Fruit fly (Drosophila melanogaster): Measurements from ENCODE around the gene NP15.6.

The NP15.6 gene

DNA sequence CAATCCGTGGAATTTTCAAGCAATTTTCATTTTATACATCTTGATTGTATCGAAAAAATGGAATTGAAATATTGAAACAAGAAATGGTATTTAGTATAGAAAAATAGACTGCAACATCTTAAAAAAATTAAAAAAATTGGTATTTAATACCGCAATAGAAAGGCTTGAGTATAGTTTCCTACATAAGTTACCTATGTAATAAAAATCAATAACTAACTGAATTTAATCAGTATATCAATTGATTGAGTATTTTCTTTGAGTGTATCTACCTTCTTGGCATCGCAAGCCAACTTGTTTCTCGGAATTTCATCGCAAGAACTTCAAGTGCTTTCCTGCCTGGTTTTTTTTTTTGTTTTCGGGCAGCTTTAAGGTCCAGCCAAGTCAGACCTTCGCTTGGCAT, 36.7 kb upstream of the NP15.6 start (continued):
- TF ChIP-seq unpg (GFP tag; optimal IDR thresholded peaks at IDR 0.05) (peak; percentile 30), CG8388 (GFP tag; optimal IDR thresholded peaks at IDR 0.05) (peak; percentile 12), Chrac-16 (GFP tag; optimal IDR thresholded peaks at IDR 0.05) (no peak), Ssrp (tag; optimal IDR thresholded peaks at IDR 0.05) (peak; percentile 10), Sry-δ (GFP tag; optimal IDR thresholded peaks at IDR 0.05) (no peak)

DNA sequence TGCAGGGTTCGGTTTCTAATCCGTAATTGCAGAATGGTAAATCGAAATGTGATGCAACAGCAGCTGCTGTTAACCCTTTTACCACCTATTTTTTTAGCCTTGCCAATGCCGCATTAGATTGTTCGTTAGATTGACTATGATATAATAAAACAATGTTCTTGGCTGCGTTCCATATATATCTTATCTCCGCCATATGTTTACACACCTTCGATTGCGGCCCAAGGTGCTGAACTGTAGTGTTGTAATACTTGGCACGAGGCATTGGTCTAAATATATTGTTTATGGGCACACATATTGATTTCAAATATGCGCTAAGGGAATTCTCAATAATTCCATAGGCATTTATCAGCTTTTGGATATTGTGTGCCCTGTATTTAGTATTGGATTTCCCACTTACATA, 35.4 kb upstream of the NP15.6 start:
- TF ChIP-seq Med (GFP tag) = peak; percentile 19
- TF ChIP-seq onecut (GFP tag; IDR thresholded peaks at IDR 0.05) = no peak
- no peak for TF ChIP-seq dysf (GFP tag; IDR thresholded peaks at IDR 0.05)
- TF ChIP-seq trem (tag; optimal IDR thresholded peaks at IDR 0.05) = no peak
- TF ChIP-seq CG8089 (GFP tag; optimal IDR thresholded peaks at IDR 0.05) = no peak
- peak; percentile 89 for TF ChIP-seq mirr (GFP tag; optimal IDR thresholded peaks at IDR 0.05)
- peak; percentile 35 for TF ChIP-seq lab (GFP tag; optimal IDR thresholded peaks at IDR 0.05)
- no peak for TF ChIP-seq HLH4C (GFP tag; IDR thresholded peaks at IDR 0.05; ENCODE audit: partially characterized antibody)
- peak in 1 of 2 experiments; percentile 86 for TF ChIP-seq Pdp1 (GFP tag; optimal IDR thresholded peaks at IDR 0.05)
- no peak for TF ChIP-seq repo (GFP tag; optimal IDR thresholded peaks at IDR 0.05)
- TF ChIP-seq grn (GFP tag; optimal IDR thresholded peaks at IDR 0.05) = peak; percentile 58
- TF ChIP-seq so (GFP tag; IDR thresholded peaks at IDR 0.05) = peak; percentile 51; the same call in 1 of the 3 replicates
- TF ChIP-seq CG11504 (tag; optimal IDR thresholded peaks at IDR 0.05) = no peak
- TF ChIP-seq caup (GFP tag; optimal IDR thresholded peaks at IDR 0.05; ENCODE audit: severe bottlenecking) = peak; percentile 2
- TF ChIP-seq CG8281 (tag; optimal IDR thresholded peaks at IDR 0.05) = peak; percentile 21
- TF ChIP-seq CG12769 (tag; optimal IDR thresholded peaks at IDR 0.05) = peak; percentile 3
- peak; percentile 44 for TF ChIP-seq exex (tag; optimal IDR thresholded peaks at IDR 0.05)
- peak; percentile 66 for TF ChIP-seq sug (tag; optimal IDR thresholded peaks at IDR 0.05)
- TF ChIP-seq salm (tag; optimal IDR thresholded peaks at IDR 0.05) = peak; percentile 15
- TF ChIP-seq maf-S (GFP tag; optimal IDR thresholded peaks at IDR 0.05) = no peak
- peak; percentile 76 for TF ChIP-seq sd (tag; optimal IDR thresholded peaks at IDR 0.05)

DNA sequence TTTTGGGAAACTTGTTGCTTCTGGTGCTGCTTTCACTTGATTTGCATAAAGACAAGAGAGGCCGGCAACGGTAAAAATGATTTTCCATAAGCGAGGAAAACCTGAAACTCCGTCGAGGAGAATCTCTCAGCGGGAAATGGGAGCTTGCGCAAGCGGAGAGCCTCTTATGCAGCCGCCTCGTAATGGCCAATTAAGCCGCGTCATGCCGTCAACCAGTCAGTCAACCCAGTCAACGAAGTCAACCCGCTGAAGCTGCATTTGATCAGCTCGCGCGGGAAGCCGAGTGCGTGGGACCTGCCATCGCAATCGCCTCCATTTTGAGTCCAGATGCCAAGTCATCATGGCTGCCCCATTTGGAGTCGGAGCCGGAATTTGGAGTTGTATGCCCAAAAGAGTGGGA, 34.0 kb upstream of the NP15.6 start:
- no peak for TF ChIP-seq psq (GFP tag; optimal IDR thresholded peaks at IDR 0.05)
- TF ChIP-seq bigmax (GFP tag; optimal IDR thresholded peaks at IDR 0.05) = no peak
- peak in 1 of 2 experiments; percentile 51 for TF ChIP-seq Pdp1 (GFP tag; optimal IDR thresholded peaks at IDR 0.05)
- TF ChIP-seq CG2889 (GFP tag; IDR thresholded peaks at IDR 0.05) = no peak
- no peak for TF ChIP-seq Hey (tag; optimal IDR thresholded peaks at IDR 0.05)
- peak; percentile 8 for TF ChIP-seq oc (tag; optimal IDR thresholded peaks at IDR 0.05)
- no peak for TF ChIP-seq Oaz (GFP tag; IDR thresholded peaks at IDR 0.05)
- TF ChIP-seq CG8281 (tag; optimal IDR thresholded peaks at IDR 0.05) = peak; percentile 81
- TF ChIP-seq CG7357 (GFP tag; IDR thresholded peaks at IDR 0.05) = no peak
- TF ChIP-seq zfh2 (GFP tag; optimal IDR thresholded peaks at IDR 0.05) = no peak
- TF ChIP-seq kni (GFP tag; optimal IDR thresholded peaks at IDR 0.05) = peak; percentile 59
- TF ChIP-seq nerfin-2 (GFP tag; IDR thresholded peaks at IDR 0.05; ENCODE audit: partially characterized antibody) = no peak
- TF ChIP-seq Opbp (GFP tag; IDR thresholded peaks at IDR 0.05; ENCODE audit: partially characterized antibody) = 0 out of 3 replicates have a peak, but pooled peaks have one; percentile 14
- no peak for TF ChIP-seq crp (GFP tag; optimal IDR thresholded peaks at IDR 0.05)
- TF ChIP-seq Blimp-1 (GFP tag; optimal IDR thresholded peaks at IDR 0.05) = peak; percentile 53
- no peak for TF ChIP-seq twi (tag; optimal IDR thresholded peaks at IDR 0.05)
- TF ChIP-seq abd-A (tag; optimal IDR thresholded peaks at IDR 0.05) = peak; percentile 43
- no peak for TF ChIP-seq Sry-δ (GFP tag; optimal IDR thresholded peaks at IDR 0.05)
- TF ChIP-seq sr (GFP tag; IDR thresholded peaks at IDR 0.05) = peak; percentile 65; the same call in 2 of the 3 replicates
- TF ChIP-seq ken (GFP tag; IDR thresholded peaks at IDR 0.05) = no peak

Measured in whole organism, embryonic.